Fruit fly (Drosophila melanogaster) whole organism, adult: ENCODE results near the gene CG13365.

Source experiments
- CG11617 ChIP-seq: fragments of 200-800 bp; sonication (Bioruptor generic); optimal IDR thresholded peaks from 2 replicates; lab custom pipeline; 2017; ENCODE audit warnings: mild to moderate bottlenecking, missing biosample characterization, missing genetic modification reagents, missing genetic modification characterization
- CG12768 ChIP-seq: fragments of 200-800 bp; sonication (Bioruptor generic); optimal IDR thresholded peaks from 2 replicates; lab custom pipeline; 2017; ENCODE audit warnings: missing biosample characterization, missing genetic modification characterization, mild to moderate bottlenecking, moderate library complexity, missing genetic modification reagents
- CG14711 ChIP-seq: fragments of 200-800 bp; sonication (Bioruptor generic); optimal IDR thresholded peaks from 2 replicates; lab custom pipeline; 2018; ENCODE audit warnings: missing biosample characterization, mild to moderate bottlenecking, missing genetic modification characterization, moderate library complexity
- CG1620 ChIP-seq: fragments of 200-800 bp; sonication (Bioruptor generic); optimal IDR thresholded peaks from 2 replicates; lab custom pipeline; 2016; ENCODE audit warnings: missing biosample characterization, missing genetic modification characterization
- CG33017 ChIP-seq: fragments of 200-800 bp; sonication (Bioruptor generic); optimal IDR thresholded peaks from 2 replicates; lab custom pipeline; 2018; ENCODE audit warnings: missing biosample characterization, mild to moderate bottlenecking, missing genetic modification characterization, moderate library complexity
- CG5204 ChIP-seq: fragments of 200-800 bp; sonication (Bioruptor generic); optimal IDR thresholded peaks from 2 replicates; lab custom pipeline; 2016; ENCODE audit warnings: missing biosample characterization, missing genetic modification characterization
- CG7045 ChIP-seq: fragments of 200-800 bp; sonication (Bioruptor generic); optimal IDR thresholded peaks from 2 replicates; lab custom pipeline; 2017; ENCODE audit warnings: missing biosample characterization, mild to moderate bottlenecking, missing genetic modification characterization
- CG7101 ChIP-seq: fragments of 200-800 bp; sonication (Bioruptor generic); optimal IDR thresholded peaks from 2 replicates; lab custom pipeline; 2018; ENCODE audit warnings: missing biosample characterization, mild to moderate bottlenecking, missing genetic modification characterization, moderate library complexity
- Clk ChIP-seq: fragments of 200-800 bp; sonication (Bioruptor generic); optimal IDR thresholded peaks from 2 replicates; lab custom pipeline; 2017; ENCODE audit warnings: missing biosample characterization, missing genetic modification characterization
- Crg-1 ChIP-seq: fragments of 200-800 bp; sonication (Bioruptor generic); optimal IDR thresholded peaks from 2 replicates; lab custom pipeline; 2016; ENCODE audit warnings: missing biosample characterization, missing genetic modification characterization
- Hr96 ChIP-seq: fragments of 200-800 bp; sonication (Bioruptor generic); optimal IDR thresholded peaks from 2 replicates; lab custom pipeline; 2016; ENCODE audit warnings: missing biosample characterization, missing genetic modification characterization
- Mnt ChIP-seq: fragments of 200-800 bp; sonication (Bioruptor generic); optimal IDR thresholded peaks from 2 replicates; lab custom pipeline; 2016; ENCODE audit warnings: missing biosample characterization, mild to moderate bottlenecking, missing genetic modification characterization
- bab1 ChIP-seq: fragments of 200-800 bp; sonication (Bioruptor generic); optimal IDR thresholded peaks from 3 replicates; lab custom pipeline; 2019; ENCODE audit warnings: missing biosample characterization, mild to moderate bottlenecking, missing genetic modification characterization, moderate library complexity
- cic ChIP-seq: fragments of 200-800 bp; sonication (Bioruptor generic); optimal IDR thresholded peaks from 2 replicates; lab custom pipeline; 2017; ENCODE audit warnings: missing biosample characterization, mild to moderate bottlenecking, missing genetic modification characterization, moderate library complexity
- cnc ChIP-seq, 2 experiments: fragments of >200 bp; optimal IDR thresholded peaks; 2 replicates each; lab custom pipeline; 2017
- kay ChIP-seq: fragments of 200-800 bp; sonication (Bioruptor generic); peaks from one replicate; lab custom pipeline; 2016; ENCODE audit warnings: missing biosample characterization, missing genetic modification characterization, borderline replicate concordance
- ovo ChIP-seq: fragments of 200-800 bp; sonication (Bioruptor generic); optimal IDR thresholded peaks from 2 replicates; lab custom pipeline; 2016; ENCODE audit warnings: missing biosample characterization, missing genetic modification characterization
- pad ChIP-seq: fragments of 200-800 bp; sonication (Bioruptor generic); optimal IDR thresholded peaks from 3 replicates; lab custom pipeline; 2017; ENCODE audit warnings: missing biosample characterization, missing genetic modification characterization, mild to moderate bottlenecking, moderate library complexity, missing genetic modification reagents
- tj ChIP-seq: fragments of 200-800 bp; sonication (Bioruptor generic); optimal IDR thresholded peaks from 3 replicates; lab custom pipeline; 2017; ENCODE audit warnings: missing biosample characterization, mild to moderate bottlenecking, missing genetic modification characterization, moderate library complexity
- toe ChIP-seq: fragments of 200-800 bp; sonication (Bioruptor generic); optimal IDR thresholded peaks from 2 replicates; lab custom pipeline; 2016; ENCODE audit warnings: missing biosample characterization, missing genetic modification characterization

CG13365 gene

dm6 chrX:621132-621555 is at the start of gene CG13365, which contains the start of gene Vsp37A:
Gene CG13365 (minus strand): TSS chrX:621215.
Gene Vsp37A (plus strand): TSS chrX:621530.
- peak; percentile 47 for TF ChIP-seq bab1
- peak; percentile 1 for TF ChIP-seq CG12768 (GFP tag; lab: Kevin White, UChicago)
- no peak for TF ChIP-seq Hr96 (GFP tag; lab: Kevin White, UChicago)
- no peak for TF ChIP-seq cic (GFP tag; lab: Kevin White, UChicago)
- TF ChIP-seq cnc (optimal IDR thresholded peaks at IDR 0.05; lab: Kevin White, UChicago), result no peak
- TF ChIP-seq CG1620 (GFP tag; lab: Kevin White, UChicago), result peak; percentile 83
- peak; percentile 41 for TF ChIP-seq tj (GFP tag; lab: Kevin White, UChicago)
- TF ChIP-seq toe (GFP tag; lab: Kevin White, UChicago), result peak; percentile 69
- peak; percentile 78 for TF ChIP-seq CG11617 (GFP tag; lab: Kevin White, UChicago)
- no peak for TF ChIP-seq CG5204 (GFP tag; lab: Kevin White, UChicago)
- TF ChIP-seq kay (GFP tag; lab: Kevin White, UChicago), result no peak
- TF ChIP-seq Clk, result no peak
- peak; percentile 60 for TF ChIP-seq ovo (GFP tag; lab: Kevin White, UChicago)
- TF ChIP-seq CG7101 (tag; lab: Kevin White, UChicago), result peak; percentile 49
- no peak for TF ChIP-seq CG33017 (tag; lab: Kevin White, UChicago)
- TF ChIP-seq Crg-1 (GFP tag; lab: Kevin White, UChicago), result peak; percentile 69
- peak; percentile 71 for TF ChIP-seq Mnt
- TF ChIP-seq CG14711 (tag; lab: Kevin White, UChicago), result peak; percentile 15
- peak; percentile 48 for TF ChIP-seq CG7045
- TF ChIP-seq pad (GFP tag; lab: Kevin White, UChicago), result peak; percentile 38

dm6 chrX:658021-658420 is 37.0 kb upstream of the CG13365 start:
- TF ChIP-seq bab1 (peak; percentile 77), CG14711 (tag; lab: Kevin White, UChicago) (peak; percentile 24), CG1620 (GFP tag; lab: Kevin White, UChicago) (no peak)

dm6 chrX:656380-656925 is 35.4 kb upstream of the CG13365 start:
- TF ChIP-seq bab1, result peak; percentile 51
- TF ChIP-seq Clk, result no peak
- TF ChIP-seq pad (GFP tag; lab: Kevin White, UChicago), result peak; percentile 82
- peak; percentile 22 for TF ChIP-seq ovo (GFP tag; lab: Kevin White, UChicago)

dm6 chrX:655492-656379 is 34.7 kb upstream of the CG13365 start, which contains the start of the genes Hmt4-20 and SkpA:
Gene Hmt4-20 (minus strand): TSS chrX:656033.
Gene SkpA (plus strand): TSS chrX:656114.
- TF ChIP-seq cic (GFP tag; lab: Kevin White, UChicago), result no peak
- peak; percentile 19 for TF ChIP-seq CG1620 (GFP tag; lab: Kevin White, UChicago)
- TF ChIP-seq toe (GFP tag; lab: Kevin White, UChicago), result no peak

- peak; percentile 86 for TF ChIP-seq cic (GFP tag; lab: Kevin White, UChicago)
- TF ChIP-seq CG33017 (tag; lab: Kevin White, UChicago), result peak; percentile 89
- TF ChIP-seq Crg-1 (GFP tag; lab: Kevin White, UChicago), result peak; percentile 95
- TF ChIP-seq ovo (GFP tag; lab: Kevin White, UChicago), result peak; percentile 94
- peak; percentile 97 for TF ChIP-seq CG1620 (GFP tag; lab: Kevin White, UChicago)
- no peak for TF ChIP-seq Hr96 (GFP tag; lab: Kevin White, UChicago)
- TF ChIP-seq CG5204 (GFP tag; lab: Kevin White, UChicago), result peak; percentile 85
- peak; percentile 92 for TF ChIP-seq Mnt
- TF ChIP-seq CG12768 (GFP tag; lab: Kevin White, UChicago), result peak; percentile 94
- peak; percentile 97 for TF ChIP-seq CG7101 (tag; lab: Kevin White, UChicago)
- no peak for TF ChIP-seq kay (GFP tag; lab: Kevin White, UChicago)
- peak; percentile 86 for TF ChIP-seq toe (GFP tag; lab: Kevin White, UChicago)
- TF ChIP-seq tj (GFP tag; lab: Kevin White, UChicago), result peak; percentile 94
- peak; percentile 89 for TF ChIP-seq Clk
- TF ChIP-seq cnc (optimal IDR thresholded peaks at IDR 0.05; lab: Kevin White, UChicago), result peak in 1 of 2 experiments; percentile 10
- TF ChIP-seq bab1, result peak; percentile 98
- peak; percentile 87 for TF ChIP-seq pad (GFP tag; lab: Kevin White, UChicago)
- TF ChIP-seq CG7045, result peak; percentile 88
- TF ChIP-seq CG14711 (tag; lab: Kevin White, UChicago), result peak; percentile 100
- TF ChIP-seq CG11617 (GFP tag; lab: Kevin White, UChicago), result peak; percentile 93
These were observed 33.9 kb upstream of the CG13365 start for dm6 chrX:654949-655348.

- peak; percentile 53 for TF ChIP-seq pad (GFP tag; lab: Kevin White, UChicago)
- TF ChIP-seq CG14711 (tag; lab: Kevin White, UChicago), result peak; percentile 43
- TF ChIP-seq Mnt, result peak; percentile 81
- TF ChIP-seq Hr96 (GFP tag; lab: Kevin White, UChicago), result no peak
These were observed 33.2 kb upstream of the CG13365 start for dm6 chrX:654221-654620.
